Worm (Caenorhabditis elegans): ENCODE data around the gene gcst-1.

Gene gcst-1

ce11 chrV:5684534-5684933 is 28.2 kb upstream of the gcst-1 start, which contains the start of the genes hmgs-1 and F25B4.4 (continued):
- TF ChIP-seq snpc-1.1 (tag; optimal IDR thresholded peaks at IDR 0.05; ENCODE audit: insufficient read depth) (no peak), madf-10 (tag; optimal IDR thresholded peaks at IDR 0.05) (peak; percentile 8), F33H1.4 (GFP tag; IDR thresholded peaks at IDR 0.05) (peak; percentile 98), cebp-1 (GFP tag; IDR thresholded peaks at IDR 0.05) (peak; percentile 58; the same call in 1 of the 2 replicates), cebp-1 (tag; optimal IDR thresholded peaks at IDR 0.05) (peak; percentile 84), F57A8.1 (GFP tag; optimal IDR thresholded peaks at IDR 0.05) (no peak), ztf-6 (GFP tag; IDR thresholded peaks at IDR 0.05) (no peak)

ce11 chrV:5687115-5687979 is 25.4 kb upstream of the gcst-1 start, which contains the start of gene F25B4.7:
Gene F25B4.7 (minus strand): TSS chrV:5687226.
- TF ChIP-seq cebp-1 (GFP tag; IDR thresholded peaks at IDR 0.05) = no peak
- peak; percentile 40 for TF ChIP-seq cebp-1 (tag; optimal IDR thresholded peaks at IDR 0.05)
- no peak for TF ChIP-seq repo-1 (tag; optimal IDR thresholded peaks at IDR 0.05)
- peak; percentile 78; the same call in 1 of the 2 replicates for TF ChIP-seq hmg-1.2 (GFP tag; IDR thresholded peaks at IDR 0.05)
- TF ChIP-seq bed-1 (GFP tag; IDR thresholded peaks at IDR 0.05) = no peak
- no peak for TF ChIP-seq F52B5.7 (tag; optimal IDR thresholded peaks at IDR 0.05)
- TF ChIP-seq attf-5 (GFP tag; optimal IDR thresholded peaks at IDR 0.05) = peak; percentile 25
- peak in 1 of 2 experiments; percentile 64 for TF ChIP-seq let-607 (tag; optimal IDR thresholded peaks at IDR 0.05)
- no peak for TF ChIP-seq aptf-3 (GFP tag; IDR thresholded peaks at IDR 0.05)
- peak; percentile 6; the same call in 1 of the 2 replicates for TF ChIP-seq mcd-1 (GFP tag; IDR thresholded peaks at IDR 0.05)
- TF ChIP-seq nhr-80 (tag; optimal IDR thresholded peaks at IDR 0.05) = peak; percentile 9

DNA sequence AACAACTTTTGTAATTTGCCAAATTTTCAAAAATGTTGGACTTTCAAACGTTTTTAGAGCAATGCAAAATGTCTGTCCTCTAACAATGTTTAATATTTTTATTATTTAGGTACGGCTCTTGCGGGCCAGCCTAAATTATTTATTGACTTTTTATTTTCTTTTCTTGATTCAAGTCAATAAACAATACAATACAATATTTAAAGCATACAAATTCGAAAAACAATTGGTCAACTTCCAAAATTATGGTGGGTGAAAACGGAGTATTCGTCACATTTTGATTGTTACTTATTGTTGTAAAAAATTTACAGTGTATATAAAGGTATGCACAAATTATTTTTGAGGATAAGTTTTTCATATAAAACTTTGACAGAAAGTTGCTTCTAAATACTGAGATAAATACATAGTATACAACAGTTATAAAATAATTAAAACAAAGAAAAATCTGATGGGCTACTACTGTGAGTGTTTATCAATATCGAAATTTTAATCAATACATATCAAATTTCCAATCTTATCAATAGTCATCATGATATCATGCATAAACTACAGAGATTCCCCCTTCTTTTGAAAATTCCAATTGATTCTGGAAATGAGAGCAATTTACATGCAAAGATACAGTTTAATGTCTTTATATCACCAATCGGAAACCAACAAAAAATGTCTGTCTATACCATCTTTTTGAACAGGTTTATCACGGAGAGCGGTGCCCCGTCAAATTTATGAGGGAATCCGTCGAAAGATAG is 20.9 kb upstream of the gcst-1 start, which contains the start of gene F25B4.8:
TSS of gene F25B4.8 (minus strand) at position 51 of the 743 bp plus-strand sequence.
- TF ChIP-seq ztf-6 (GFP tag; IDR thresholded peaks at IDR 0.05) = no peak
- TF ChIP-seq ceh-40 (GFP tag; IDR thresholded peaks at IDR 0.05) = no peak
- no peak for TF ChIP-seq hmg-1.2 (GFP tag; IDR thresholded peaks at IDR 0.05)
- no peak for TF ChIP-seq B0035.1 (tag; optimal IDR thresholded peaks at IDR 0.05)
- no peak for TF ChIP-seq nhr-27 (tag; optimal IDR thresholded peaks at IDR 0.05)
- TF ChIP-seq ztf-25 (GFP tag; IDR thresholded peaks at IDR 0.05) = no peak
- no peak for TF ChIP-seq nfya-1 (tag; optimal IDR thresholded peaks at IDR 0.05; ENCODE audit: borderline replicate concordance, insufficient read depth)
- no peak for TF ChIP-seq dox-1 (GFP tag; IDR thresholded peaks at IDR 0.05)

- TF ChIP-seq lin-26 (GFP tag; IDR thresholded peaks at IDR 0.05) (no peak), hmg-1.2 (GFP tag; IDR thresholded peaks at IDR 0.05) (no peak), rcor-1 (GFP tag; IDR thresholded peaks at IDR 0.05) (no peak), F37B4.10 (GFP tag; IDR thresholded peaks at IDR 0.05) (no peak), madf-10 (tag; optimal IDR thresholded peaks at IDR 0.05) (no peak), ztf-28 (GFP tag; IDR thresholded peaks at IDR 0.05) (no peak), attf-3 (GFP tag; conservative IDR thresholded peaks at IDR 0.05) (no peak), C06A6.2 (GFP tag; conservative IDR thresholded peaks at IDR 0.05) (no peak), F23B12.7 (tag; optimal IDR thresholded peaks at IDR 0.05; ENCODE audit: insufficient read depth) (no peak), efl-1 (GFP tag; optimal IDR thresholded peaks at IDR 0.05) (no peak)
Measured at ce11 chrV:5693595-5693994, 19.1 kb upstream of the gcst-1 start.

Measured in whole organism, young adult.